Worm (Caenorhabditis elegans) whole organism, mixed stage, embryonic: ENCODE results near the gene C05D12.4.
"Not testable (repeated sequence)": the region's sequence is repeated elsewhere in the genome, so short reads cannot be mapped to it uniquely, and the experiment has no call there.

ENCODE experiments used
- M03D4.4 ChIP-seq: sonication (generic microtip); optimal IDR thresholded peaks from 2 replicates; lab custom pipeline; 2017; ENCODE audit warnings: mild to moderate bottlenecking, missing genetic modification characterization, missing compliant biosample characterization
- bed-3 ChIP-seq: fragments of 200-800 bp; sonication (Bioruptor generic); optimal IDR thresholded peaks from 3 replicates; lab custom pipeline; 2018; ENCODE audit warnings: mild to moderate bottlenecking, missing genetic modification characterization, moderate library complexity, missing compliant biosample characterization
- blmp-1 ChIP-seq: fragments of 150-350 bp; optimal IDR thresholded peaks from 2 replicates; lab custom pipeline; 2014; ENCODE audit warnings: missing biosample characterization, missing genetic modification characterization
- ceh-39 ChIP-seq: fragments of 150-350 bp; optimal IDR thresholded peaks from 2 replicates; lab custom pipeline; 2014; ENCODE audit warnings: missing biosample characterization, missing genetic modification characterization
- ceh-43 ChIP-seq: fragments of 200-800 bp; sonication (Bioruptor generic); optimal IDR thresholded peaks from 2 replicates; lab custom pipeline; 2018; ENCODE audit warnings: mild to moderate bottlenecking, missing genetic modification characterization, moderate library complexity, missing compliant biosample characterization
- ceh-83 ChIP-seq: fragments of 200-800 bp; sonication (Bioruptor generic); optimal IDR thresholded peaks from 2 replicates; lab custom pipeline; 2018; ENCODE audit warnings: mild to moderate bottlenecking, missing genetic modification characterization, missing compliant biosample characterization
- ces-1 ChIP-seq: fragments of 150-350 bp; optimal IDR thresholded peaks from 2 replicates; lab custom pipeline; 2014; ENCODE audit warnings: missing biosample characterization, missing genetic modification reagents, missing genetic modification characterization
- cnd-1 ChIP-seq: fragments of 200-800 bp; sonication (Bioruptor generic); optimal IDR thresholded peaks from 2 replicates; lab custom pipeline; 2018; ENCODE audit warnings: mild to moderate bottlenecking, missing genetic modification characterization, missing compliant biosample characterization
- drap-1 ChIP-seq: fragments of 200-800 bp; sonication (Bioruptor generic); optimal IDR thresholded peaks from 3 replicates; lab custom pipeline; 2018; ENCODE audit warnings: mild to moderate bottlenecking, missing genetic modification characterization, missing compliant biosample characterization
- elt-1 ChIP-seq: sonication (generic microtip); optimal IDR thresholded peaks from 2 replicates; lab custom pipeline; 2017; ENCODE audit warnings: missing genetic modification characterization, mild to moderate bottlenecking, missing compliant biosample characterization, antibody characterized with exemption, moderate library complexity, borderline replicate concordance; ENCODE audit not compliant: insufficient read depth
- elt-3 ChIP-seq: fragments of 150-350 bp; optimal IDR thresholded peaks from 2 replicates; lab custom pipeline; 2014; ENCODE audit warnings: missing biosample characterization, missing genetic modification characterization
- flh-1 ChIP-seq: fragments of 200-800 bp; sonication (Bioruptor generic); optimal IDR thresholded peaks from 2 replicates; lab custom pipeline; 2018; ENCODE audit warnings: mild to moderate bottlenecking, missing genetic modification characterization, moderate library complexity, missing compliant biosample characterization
- ham-2 ChIP-seq: fragments of 200-800 bp; sonication (Bioruptor generic); optimal IDR thresholded peaks from 2 replicates; lab custom pipeline; 2018; ENCODE audit warnings: mild to moderate bottlenecking, missing genetic modification characterization, missing compliant biosample characterization
- hlh-1 ChIP-seq: fragments of 150-350 bp; optimal IDR thresholded peaks from 2 replicates; lab custom pipeline; 2014; ENCODE audit warnings: missing biosample characterization, missing genetic modification reagents, missing genetic modification characterization
- lin-13 ChIP-seq: fragments of 150-350 bp; optimal IDR thresholded peaks from 2 replicates; lab custom pipeline; 2014; ENCODE audit warnings: missing biosample characterization, missing genetic modification characterization
- lin-32 ChIP-seq: fragments of 200-800 bp; sonication (Bioruptor generic); optimal IDR thresholded peaks from 2 replicates; lab custom pipeline; 2018; ENCODE audit warnings: mild to moderate bottlenecking, missing genetic modification characterization, missing compliant biosample characterization
- lsy-2 ChIP-seq: fragments of 150-350 bp; optimal IDR thresholded peaks from 2 replicates; lab custom pipeline; 2014; ENCODE audit warnings: missing biosample characterization, missing genetic modification characterization
- mab-5 ChIP-seq: fragments of 150-350 bp; optimal IDR thresholded peaks from 2 replicates; lab custom pipeline; 2014; ENCODE audit warnings: missing biosample characterization, missing genetic modification characterization
- mep-1 ChIP-seq: fragments of 150-350 bp; optimal IDR thresholded peaks from 2 replicates; lab custom pipeline; 2017; ENCODE audit warnings: missing biosample characterization, missing genetic modification reagents, missing genetic modification characterization, inconsistent platforms
- mls-2 ChIP-seq: sonication (generic microtip); optimal IDR thresholded peaks from 2 replicates; lab custom pipeline; 2016; ENCODE audit warnings: mild to moderate bottlenecking, missing genetic modification characterization, moderate library complexity, missing compliant biosample characterization
- nhr-12 ChIP-seq: fragments of 150-350 bp; optimal IDR thresholded peaks from 2 replicates; lab custom pipeline; 2014; ENCODE audit warnings: missing biosample characterization, missing genetic modification characterization
- nhr-2 ChIP-seq: fragments of 150-350 bp; optimal IDR thresholded peaks from 2 replicates; lab custom pipeline; 2014; ENCODE audit warnings: missing biosample characterization, missing genetic modification characterization
- nhr-237 ChIP-seq: fragments of 150-350 bp; optimal IDR thresholded peaks from 2 replicates; lab custom pipeline; 2014; ENCODE audit warnings: missing biosample characterization, missing genetic modification characterization
- nhr-28 ChIP-seq: fragments of 150-350 bp; optimal IDR thresholded peaks from 2 replicates; lab custom pipeline; 2014; ENCODE audit warnings: missing biosample characterization, missing genetic modification characterization
- nhr-76 ChIP-seq: sonication (generic microtip); optimal IDR thresholded peaks from 2 replicates; lab custom pipeline; 2017; ENCODE audit warnings: missing biosample characterization, missing genetic modification characterization
- pha-4 ChIP-seq: fragments of 150-350 bp; optimal IDR thresholded peaks from 2 replicates; lab custom pipeline; 2018; ENCODE audit warnings: missing biosample characterization, missing genetic modification reagents, missing genetic modification characterization
- sem-2 ChIP-seq: fragments of 200-800 bp; sonication (Bioruptor generic); optimal IDR thresholded peaks from 2 replicates; lab custom pipeline; 2018; ENCODE audit warnings: mild to moderate bottlenecking, missing genetic modification characterization, missing compliant biosample characterization
- snpc-4 ChIP-seq: fragments of 150-350 bp; optimal IDR thresholded peaks from 2 replicates; lab custom pipeline; 2014; ENCODE audit warnings: missing biosample characterization, missing genetic modification characterization
- sptf-1 ChIP-seq: sonication (generic microtip); optimal IDR thresholded peaks from 2 replicates; lab custom pipeline; 2017; ENCODE audit warnings: mild to moderate bottlenecking, missing genetic modification characterization, moderate library complexity, missing compliant biosample characterization
- tbx-8 ChIP-seq: fragments of 200-800 bp; sonication (Bioruptor generic); optimal IDR thresholded peaks from 2 replicates; lab custom pipeline; 2018; ENCODE audit warnings: mild to moderate bottlenecking, missing genetic modification characterization, moderate library complexity, missing compliant biosample characterization
- unc-120 ChIP-seq: sonication (generic microtip); optimal IDR thresholded peaks from 2 replicates; lab custom pipeline; 2017; ENCODE audit warnings: missing genetic modification characterization, missing compliant biosample characterization; ENCODE audit not compliant: poor library complexity, severe bottlenecking
- unc-39 ChIP-seq: fragments of 150-350 bp; optimal IDR thresholded peaks from 2 replicates; lab custom pipeline; 2014; ENCODE audit warnings: missing biosample characterization, missing genetic modification characterization
- unc-62 ChIP-seq: fragments of 150-350 bp; optimal IDR thresholded peaks from 2 replicates; lab custom pipeline; 2014; ENCODE audit warnings: missing biosample characterization, missing genetic modification reagents, missing genetic modification characterization
- zip-8 ChIP-seq: fragments of 150-350 bp; optimal IDR thresholded peaks from 2 replicates; lab custom pipeline; 2014; ENCODE audit warnings: missing biosample characterization, missing genetic modification characterization
- ztf-11 ChIP-seq: fragments of 150-350 bp; optimal IDR thresholded peaks from 2 replicates; lab custom pipeline; 2014; ENCODE audit warnings: missing biosample characterization, missing genetic modification characterization

Gene C05D12.4

ce11 chrII:11433942-11434341 lies 2.3 kb downstream of the C05D12.4 start, which contains the start of gene C05D12.5:
C05D12.5 (plus strand) TSS chrII:11434242.
- TF ChIP-seq ces-1 (GFP tag; lab: Kevin White, UChicago) (no peak), ztf-11 (no peak), lin-13 (tag; lab: Kevin White, UChicago) (no peak), elt-3 (tag; lab: Kevin White, UChicago) (no peak), nhr-76 (tag; lab: Kevin White, UChicago) (no peak), ceh-39 (tag; lab: Kevin White, UChicago) (no peak), lsy-2 (tag; lab: Kevin White, UChicago) (no peak), elt-1 (tag; lab: Kevin White, UChicago) (no peak), mls-2 (no peak), nhr-28 (no peak), nhr-2 (tag; lab: Kevin White, UChicago) (no peak), M03D4.4 (tag; lab: Kevin White, UChicago) (no peak), nhr-237 (no peak), sptf-1 (no peak), bed-3 (no peak), unc-120 (no peak)

ce11 chrII:11438417-11438816 lies 6.7 kb downstream of the C05D12.4 start, which contains the start of gene vha-6:
vha-6 (minus strand) TSS chrII:11438452.
- TF ChIP-seq sptf-1 (no peak), mls-2 (no peak), ceh-39 (tag; lab: Kevin White, UChicago) (no peak), nhr-76 (tag; lab: Kevin White, UChicago) (no peak)
- TF ChIP-seq, all 35 proteins: peak for 0

ce11 chrII:11440265-11440664 lies 8.6 kb downstream of the C05D12.4 start, which contains the start of gene VW02B12L.2:
VW02B12L.2 (minus strand) TSS chrII:11440329.
- TF ChIP-seq tbx-8 (GFP tag; lab: Kevin White, UChicago) (no peak), lin-13 (tag; lab: Kevin White, UChicago) (peak; percentile 5), ham-2 (GFP tag; lab: Kevin White, UChicago) (peak; percentile 42), nhr-237 (no peak), blmp-1 (tag; lab: Kevin White, UChicago) (no peak), pha-4 (tag; lab: Kevin White, UChicago) (no peak), drap-1 (GFP tag; lab: Kevin White, UChicago) (no peak), mls-2 (no peak), sem-2 (GFP tag; lab: Kevin White, UChicago) (no peak), unc-39 (no peak), sptf-1 (no peak), nhr-2 (tag; lab: Kevin White, UChicago) (no peak), mep-1 (tag; lab: Kevin White, UChicago) (no peak), ztf-11 (no peak), lin-32 (GFP tag; lab: Kevin White, UChicago) (peak; percentile 45), nhr-12 (tag; lab: Kevin White, UChicago) (no peak), flh-1 (GFP tag; lab: Kevin White, UChicago) (no peak), elt-3 (tag; lab: Kevin White, UChicago) (no peak), nhr-76 (tag; lab: Kevin White, UChicago) (no peak), unc-120 (no peak), ces-1 (GFP tag; lab: Kevin White, UChicago) (peak; percentile 94), ceh-83 (no peak), zip-8 (no peak), lsy-2 (tag; lab: Kevin White, UChicago) (no peak), mab-5 (tag; lab: Kevin White, UChicago) (no peak), cnd-1 (tag; lab: Kevin White, UChicago) (peak; percentile 3), nhr-28 (no peak), ceh-39 (tag; lab: Kevin White, UChicago) (no peak), hlh-1 (tag; lab: Kevin White, UChicago) (no peak), ceh-43 (GFP tag; lab: Kevin White, UChicago) (no peak), M03D4.4 (tag; lab: Kevin White, UChicago) (no peak), unc-62 (no peak), elt-1 (tag; lab: Kevin White, UChicago) (no peak), bed-3 (no peak), snpc-4 (no peak)

- TF ChIP-seq elt-1 (tag; lab: Kevin White, UChicago); tbx-8 (GFP tag; lab: Kevin White, UChicago); lin-32 (GFP tag; lab: Kevin White, UChicago): not testable (repeated sequence)
These were observed 10.7 kb downstream of the C05D12.4 start, which contains the start of gene ebp-2 for ce11 chrII:11442425-11442824. ebp-2 (plus strand) TSS chrII:11442725.
